Worm (Caenorhabditis elegans): ENCODE results near the gene fipr-28.
A peak's percentile ranks its signal among the peaks of the same experiment; 100 is the strongest.

Gene fipr-28

ce11 chrIV:16657488-16657982 is 29.8 kb downstream of the fipr-28 start:
- TF ChIP-seq snpc-4 (tag; optimal IDR thresholded peaks at IDR 0.05) (no peak), ces-1 (GFP tag; optimal IDR thresholded peaks at IDR 0.05) (peak; percentile 64)

- no peak for TF ChIP-seq ham-2 (GFP tag; optimal IDR thresholded peaks at IDR 0.05)
- no peak for TF ChIP-seq mep-1 (tag; optimal IDR thresholded peaks at IDR 0.05)
- TF ChIP-seq nhr-237 (tag; optimal IDR thresholded peaks at IDR 0.05), result no peak
- TF ChIP-seq lin-32 (GFP tag; optimal IDR thresholded peaks at IDR 0.05), result no peak
- no peak for TF ChIP-seq pha-4 (tag; optimal IDR thresholded peaks at IDR 0.05)
- no peak for TF ChIP-seq lin-13 (tag; optimal IDR thresholded peaks at IDR 0.05)
- no peak for TF ChIP-seq nhr-28 (tag; optimal IDR thresholded peaks at IDR 0.05)
- no peak for TF ChIP-seq nhr-76 (tag; optimal IDR thresholded peaks at IDR 0.05)
- TF ChIP-seq M03D4.4 (tag; optimal IDR thresholded peaks at IDR 0.05), result no peak
- TF ChIP-seq unc-62 (GFP tag; optimal IDR thresholded peaks at IDR 0.05), result no peak
- TF ChIP-seq lsy-2 (tag; optimal IDR thresholded peaks at IDR 0.05), result no peak
- no peak for TF ChIP-seq zip-8 (tag; optimal IDR thresholded peaks at IDR 0.05)
- TF ChIP-seq blmp-1 (tag; optimal IDR thresholded peaks at IDR 0.05), result no peak
- TF ChIP-seq sem-2 (GFP tag; optimal IDR thresholded peaks at IDR 0.05), result no peak
- TF ChIP-seq unc-120 (tag; optimal IDR thresholded peaks at IDR 0.05; ENCODE audit: poor library complexity, severe bottlenecking), result no peak
- no peak for TF ChIP-seq ceh-83 (GFP tag; optimal IDR thresholded peaks at IDR 0.05)
- TF ChIP-seq mab-5 (tag; optimal IDR thresholded peaks at IDR 0.05), result no peak
- TF ChIP-seq drap-1 (GFP tag; optimal IDR thresholded peaks at IDR 0.05), result no peak
- TF ChIP-seq unc-39 (tag; optimal IDR thresholded peaks at IDR 0.05), result no peak
These were observed 31.0 kb downstream of the fipr-28 start for ce11 chrIV:16658731-16659130.

ce11 chrIV:16659475-16659874 is 31.7 kb downstream of the fipr-28 start:
- peak; percentile 7 for TF ChIP-seq sptf-1 (tag; optimal IDR thresholded peaks at IDR 0.05)
- no peak for TF ChIP-seq M03D4.4 (tag; optimal IDR thresholded peaks at IDR 0.05)
- no peak for TF ChIP-seq mep-1 (tag; optimal IDR thresholded peaks at IDR 0.05)

ce11 chrIV:16663591-16663990 is 35.8 kb downstream of the fipr-28 start:
- TF ChIP-seq mab-5 (tag; optimal IDR thresholded peaks at IDR 0.05), result no peak
- no peak for TF ChIP-seq nhr-237 (tag; optimal IDR thresholded peaks at IDR 0.05)
- no peak for TF ChIP-seq M03D4.4 (tag; optimal IDR thresholded peaks at IDR 0.05)
- TF ChIP-seq nhr-12 (tag; optimal IDR thresholded peaks at IDR 0.05), result no peak
- no peak for TF ChIP-seq sptf-1 (tag; optimal IDR thresholded peaks at IDR 0.05)
- no peak for TF ChIP-seq bed-3 (GFP tag; optimal IDR thresholded peaks at IDR 0.05)
- peak; percentile 49 for TF ChIP-seq ces-1 (GFP tag; optimal IDR thresholded peaks at IDR 0.05)
- no peak for TF ChIP-seq ceh-43 (GFP tag; optimal IDR thresholded peaks at IDR 0.05)
- no peak for TF ChIP-seq tbx-8 (GFP tag; optimal IDR thresholded peaks at IDR 0.05)
- no peak for TF ChIP-seq zip-8 (tag; optimal IDR thresholded peaks at IDR 0.05)
- no peak for TF ChIP-seq ham-2 (GFP tag; optimal IDR thresholded peaks at IDR 0.05)
- peak; percentile 16 for TF ChIP-seq lsy-2 (tag; optimal IDR thresholded peaks at IDR 0.05)
- TF ChIP-seq drap-1 (GFP tag; optimal IDR thresholded peaks at IDR 0.05), result no peak
- no peak for TF ChIP-seq nhr-2 (tag; optimal IDR thresholded peaks at IDR 0.05)
- TF ChIP-seq flh-1 (GFP tag; optimal IDR thresholded peaks at IDR 0.05), result no peak
- no peak for TF ChIP-seq snpc-4 (tag; optimal IDR thresholded peaks at IDR 0.05)
- no peak for TF ChIP-seq elt-3 (tag; optimal IDR thresholded peaks at IDR 0.05)
- no peak for TF ChIP-seq ceh-83 (GFP tag; optimal IDR thresholded peaks at IDR 0.05)
- TF ChIP-seq mep-1 (tag; optimal IDR thresholded peaks at IDR 0.05), result no peak
- no peak for TF ChIP-seq lin-32 (GFP tag; optimal IDR thresholded peaks at IDR 0.05)
- no peak for TF ChIP-seq mls-2 (tag; optimal IDR thresholded peaks at IDR 0.05)
- peak; percentile 76 for TF ChIP-seq unc-120 (tag; optimal IDR thresholded peaks at IDR 0.05; ENCODE audit: poor library complexity, severe bottlenecking)
- no peak for TF ChIP-seq unc-62 (GFP tag; optimal IDR thresholded peaks at IDR 0.05)
- no peak for TF ChIP-seq ztf-11 (tag; optimal IDR thresholded peaks at IDR 0.05)
- no peak for TF ChIP-seq lin-13 (tag; optimal IDR thresholded peaks at IDR 0.05)
- TF ChIP-seq cnd-1 (tag; optimal IDR thresholded peaks at IDR 0.05), result no peak
- no peak for TF ChIP-seq elt-1 (tag; optimal IDR thresholded peaks at IDR 0.05; ENCODE audit: borderline replicate concordance, insufficient read depth)
- peak; percentile 64 for TF ChIP-seq hlh-1 (tag; optimal IDR thresholded peaks at IDR 0.05)
- TF ChIP-seq nhr-28 (tag; optimal IDR thresholded peaks at IDR 0.05), result no peak
- peak; percentile 57 for TF ChIP-seq pha-4 (tag; optimal IDR thresholded peaks at IDR 0.05)
- TF ChIP-seq ceh-39 (tag; optimal IDR thresholded peaks at IDR 0.05), result no peak
- TF ChIP-seq nhr-76 (tag; optimal IDR thresholded peaks at IDR 0.05), result no peak
- TF ChIP-seq sem-2 (GFP tag; optimal IDR thresholded peaks at IDR 0.05), result no peak
- no peak for TF ChIP-seq blmp-1 (tag; optimal IDR thresholded peaks at IDR 0.05)
- TF ChIP-seq unc-39 (tag; optimal IDR thresholded peaks at IDR 0.05), result no peak

Measured in whole organism, mixed stage, embryonic.